Worm (Caenorhabditis elegans): ENCODE data around the gene T16H12.13.

DNA sequence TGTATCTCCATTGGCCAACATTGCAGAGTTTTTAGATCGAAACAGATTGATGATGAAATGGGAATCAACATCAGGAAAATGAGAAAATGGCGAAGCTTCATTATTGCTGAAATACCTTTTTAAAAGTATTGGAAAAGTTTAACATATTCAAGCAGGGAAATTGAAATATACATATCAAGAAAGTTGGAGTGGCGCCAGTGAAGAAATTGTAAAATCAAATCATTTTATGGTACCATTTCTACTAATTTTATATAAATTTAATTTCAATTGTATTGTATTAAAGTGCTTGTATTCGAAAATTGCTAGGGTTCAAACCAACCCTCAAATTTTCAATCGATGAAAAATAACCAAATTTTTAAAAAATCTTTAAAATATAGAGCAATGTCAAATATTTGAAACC is 21.2 kb downstream of the T16H12.13 start, which contains the start of gene srt-55:
- TF ChIP-seq nhr-28 (tag; optimal IDR thresholded peaks at IDR 0.05) (no peak), ztf-11 (tag; optimal IDR thresholded peaks at IDR 0.05) (no peak), snpc-4 (tag; optimal IDR thresholded peaks at IDR 0.05) (no peak), blmp-1 (tag; optimal IDR thresholded peaks at IDR 0.05) (no peak), nhr-237 (tag; optimal IDR thresholded peaks at IDR 0.05) (no peak), elt-3 (tag; optimal IDR thresholded peaks at IDR 0.05) (no peak), unc-39 (tag; optimal IDR thresholded peaks at IDR 0.05) (no peak), lin-13 (tag; optimal IDR thresholded peaks at IDR 0.05) (no peak), lin-32 (GFP tag; optimal IDR thresholded peaks at IDR 0.05) (no peak)

All from whole organism, mixed stage, embryonic.